Worm (Caenorhabditis elegans) whole organism, L1 larva: ENCODE data around the gene snt-1.
"Not testable (repeated sequence)": the region's sequence is repeated elsewhere in the genome, so short reads cannot be mapped to it uniquely, and the experiment has no call there.

ENCODE experiments used
- C04F5.9 ChIP-seq: sonication (generic microtip); optimal IDR thresholded peaks from 2 replicates; lab custom pipeline; 2016; ENCODE audit warnings: missing genetic modification characterization, missing compliant biosample characterization
- aly-2 ChIP-seq: fragments of 150-350 bp; optimal IDR thresholded peaks from 2 replicates; lab custom pipeline; 2014; ENCODE audit warnings: missing biosample characterization, missing genetic modification characterization
- ceh-8 ChIP-seq: fragments of 200-800 bp; sonication (Bioruptor generic); optimal IDR thresholded peaks from 2 replicates; lab custom pipeline; 2018; ENCODE audit warnings: mild to moderate bottlenecking, missing genetic modification characterization, moderate library complexity, missing compliant biosample characterization
- ces-1 ChIP-seq: fragments of 150-350 bp; optimal IDR thresholded peaks from 2 replicates; lab custom pipeline; 2014; ENCODE audit warnings: missing biosample characterization, missing genetic modification reagents, missing genetic modification characterization
- dsc-1 ChIP-seq: sonication (generic microtip); optimal IDR thresholded peaks from 2 replicates; lab custom pipeline; 2016; ENCODE audit warnings: mild to moderate bottlenecking, missing genetic modification characterization, missing compliant biosample characterization
- elt-3 ChIP-seq, 6 experiments: fragments of 150-350 bp in 1 of 6; sonication (generic microtip); optimal IDR thresholded peaks; 2 replicates each; lab custom pipeline; 2017 to 2018; ENCODE audit warnings: missing biosample characterization in 6 of 6, missing genetic modification characterization in 6 of 6, inconsistent platforms in 1 of 6
- ets-5 ChIP-seq: fragments of 200-800 bp; sonication (Bioruptor generic); IDR thresholded peaks from 2 replicates; pipeline ENCODE4 v1.3.6; 2022; ENCODE audit warnings: missing genetic modification characterization, missing compliant biosample characterization
- fkh-10 ChIP-seq: sonication (generic microtip); optimal IDR thresholded peaks from 2 replicates; lab custom pipeline; 2017; ENCODE audit warnings: missing biosample characterization, missing genetic modification reagents, missing genetic modification characterization
- fkh-4 ChIP-seq: sonication (generic microtip); optimal IDR thresholded peaks from 2 replicates; lab custom pipeline; 2016; ENCODE audit warnings: missing compliant biosample characterization, missing genetic modification characterization, borderline replicate concordance
- fkh-8 ChIP-seq: sonication (generic microtip); optimal IDR thresholded peaks from 2 replicates; lab custom pipeline; 2016; ENCODE audit warnings: mild to moderate bottlenecking, missing genetic modification characterization, missing compliant biosample characterization
- grh-1 ChIP-seq: fragments of 200-800 bp; sonication (Bioruptor generic); IDR thresholded peaks from 2 replicates; pipeline ENCODE4 v1.3.6; 2022; ENCODE audit warnings: missing genetic modification reagents, missing genetic modification characterization, missing compliant biosample characterization
- hlh-17 ChIP-seq: fragments of 200-800 bp; sonication (Bioruptor generic); optimal IDR thresholded peaks from 2 replicates; lab custom pipeline; 2018; ENCODE audit warnings: missing genetic modification characterization, mild to moderate bottlenecking, missing compliant biosample characterization, moderate library complexity, borderline replicate concordance
- lin-14 ChIP-seq: fragments of 200-800 bp; sonication (Bioruptor generic); optimal IDR thresholded peaks from 2 replicates; lab custom pipeline; 2018; ENCODE audit warnings: mild to moderate bottlenecking, missing genetic modification characterization, moderate library complexity, missing compliant biosample characterization
- lin-15B ChIP-seq: fragments of 150-350 bp; sonication (generic microtip); optimal IDR thresholded peaks from 3 replicates; lab custom pipeline; 2014; ENCODE audit warnings: missing biosample characterization, missing genetic modification characterization
- lin-35 ChIP-seq, 2 experiments: fragments of 150-350 bp; optimal IDR thresholded peaks; 2 replicates each; lab custom pipeline; 2014; ENCODE audit warnings: missing biosample characterization in 2 of 2, missing genetic modification characterization in 2 of 2, missing genetic modification reagents in 2 of 2
- mdl-1 ChIP-seq, 2 experiments: fragments of 150-350 bp; optimal IDR thresholded peaks; 2 replicates each; lab custom pipeline; 2014 to 2017; ENCODE audit warnings: missing biosample characterization in 2 of 2, missing genetic modification characterization in 2 of 2, inconsistent platforms in 1 of 2
- nhr-12 ChIP-seq: sonication (generic microtip); optimal IDR thresholded peaks from 2 replicates; lab custom pipeline; 2017; ENCODE audit warnings: missing biosample characterization, missing genetic modification characterization
- nhr-20 ChIP-seq: sonication (generic microtip); optimal IDR thresholded peaks from 2 replicates; lab custom pipeline; 2016; ENCODE audit warnings: mild to moderate bottlenecking, missing genetic modification characterization, missing compliant biosample characterization
- nhr-47 ChIP-seq: sonication (generic microtip); optimal IDR thresholded peaks from 2 replicates; lab custom pipeline; 2016; ENCODE audit warnings: mild to moderate bottlenecking, missing genetic modification characterization, moderate library complexity, missing compliant biosample characterization
- nhr-90 ChIP-seq: sonication (generic microtip); optimal IDR thresholded peaks from 2 replicates; lab custom pipeline; 2016; ENCODE audit warnings: mild to moderate bottlenecking, missing genetic modification characterization, missing compliant biosample characterization; ENCODE audit not compliant: poor library complexity
- pqm-1 ChIP-seq: sonication (generic microtip); optimal IDR thresholded peaks from 3 replicates; lab custom pipeline; 2017; ENCODE audit warnings: missing biosample characterization, missing genetic modification characterization
- sox-4 ChIP-seq: sonication (generic microtip); optimal IDR thresholded peaks from 2 replicates; lab custom pipeline; 2016; ENCODE audit warnings: missing genetic modification characterization, missing compliant biosample characterization
- sptf-1 ChIP-seq: fragments of 150-350 bp; optimal IDR thresholded peaks from 2 replicates; lab custom pipeline; 2014; ENCODE audit warnings: missing biosample characterization, missing genetic modification characterization
- swsn-7 ChIP-seq: sonication (generic microtip); optimal IDR thresholded peaks from 2 replicates; lab custom pipeline; 2016; ENCODE audit warnings: missing genetic modification characterization, missing compliant biosample characterization
- tbx-2 ChIP-seq: sonication (generic microtip); optimal IDR thresholded peaks from 2 replicates; lab custom pipeline; 2016; ENCODE audit warnings: missing genetic modification characterization, missing compliant biosample characterization
- tlp-1 ChIP-seq: fragments of 150-350 bp; optimal IDR thresholded peaks from 2 replicates; lab custom pipeline; 2014; ENCODE audit warnings: missing biosample characterization, missing genetic modification characterization
- unc-30 ChIP-seq: sonication (generic microtip); optimal IDR thresholded peaks from 2 replicates; lab custom pipeline; 2017; ENCODE audit warnings: missing biosample characterization, missing genetic modification characterization
- unc-62 ChIP-seq: fragments of 150-350 bp; optimal IDR thresholded peaks from 2 replicates; lab custom pipeline; 2014; ENCODE audit warnings: missing biosample characterization, missing genetic modification reagents, missing genetic modification characterization
- unc-86 ChIP-seq: sonication (generic microtip); optimal IDR thresholded peaks from 2 replicates; lab custom pipeline; 2016; ENCODE audit warnings: missing genetic modification characterization, missing compliant biosample characterization
- unc-98 ChIP-seq: fragments of 200-800 bp; sonication (Bioruptor generic); IDR thresholded peaks from 2 replicates; pipeline ENCODE4 v1.3.6; 2022; ENCODE audit warnings: missing genetic modification characterization, missing compliant biosample characterization

snt-1 gene

ce11 chrII:6810663-6811062 is at the start of gene snt-1:
Gene snt-1, plus strand, starts transcription at chrII:6810963.
- TF ChIP-seq dsc-1 (tag; lab: Kevin White, UChicago) (peak; percentile 79), ces-1 (GFP tag; lab: Kevin White, UChicago) (no peak), grh-1 (GFP tag; lab: Robert Waterston, UW) (0 out of 2 replicates have a peak, but pooled peaks have one; percentile 11)

ce11 chrII:6764734-6765133 is 46.0 kb upstream of the snt-1 start, which contains the start of gene nlp-50:
Gene nlp-50, plus strand, starts transcription at chrII:6765034.
- peak; percentile 2 for TF ChIP-seq lin-14 (GFP tag; lab: Kevin White, UChicago)
- TF ChIP-seq swsn-7 (tag; lab: Kevin White, UChicago), result no peak

ce11 chrII:6768014-6768413 is 42.7 kb upstream of the snt-1 start, which contains the start of gene F41G3.18:
Gene F41G3.18, plus strand, starts transcription at chrII:6768314.
- TF ChIP-seq ceh-8 (GFP tag; lab: Kevin White, UChicago) (no peak), unc-62 (GFP tag; lab: Kevin White, UChicago) (no peak), ces-1 (GFP tag; lab: Kevin White, UChicago) (no peak), unc-98 (GFP tag; lab: Robert Waterston, UW) (no peak), lin-14 (GFP tag; lab: Kevin White, UChicago) (no peak), aly-2 (tag; lab: Kevin White, UChicago) (no peak), unc-30 (tag; lab: Kevin White, UChicago) (no peak), lin-35 (GFP tag; optimal IDR thresholded peaks at IDR 0.05; lab: Kevin White, UChicago) (no peak)

- TF ChIP-seq ets-5 (GFP tag; lab: Robert Waterston, UW) (no peak), unc-30 (tag; lab: Kevin White, UChicago) (no peak), sox-4 (tag; lab: Kevin White, UChicago) (no peak), mdl-1 (tag; optimal IDR thresholded peaks at IDR 0.05; lab: Kevin White, UChicago) (no peak), tlp-1 (tag; lab: Kevin White, UChicago) (no peak), hlh-17 (GFP tag; lab: Kevin White, UChicago) (no peak), sptf-1 (tag; lab: Kevin White, UChicago) (no peak), nhr-12 (tag; lab: Kevin White, UChicago) (no peak), unc-86 (tag; lab: Kevin White, UChicago) (no peak), nhr-20 (tag; lab: Kevin White, UChicago) (no peak), lin-15B (tag; lab: Kevin White, UChicago) (no peak), fkh-4 (tag; lab: Kevin White, UChicago) (no peak), nhr-90 (no peak), tbx-2 (tag; lab: Kevin White, UChicago) (no peak)
Measured at ce11 chrII:6770030-6770429, 40.7 kb upstream of the snt-1 start.

ce11 chrII:6772482-6772881 is 38.3 kb upstream of the snt-1 start:
- TF ChIP-seq lin-14 (GFP tag; lab: Kevin White, UChicago) (peak; percentile 47), fkh-10 (GFP tag; lab: Kevin White, UChicago) (peak; percentile 32), nhr-47 (tag; lab: Kevin White, UChicago) (no peak), elt-3 (tag; optimal IDR thresholded peaks at IDR 0.05; lab: Kevin White, UChicago) (no peak), grh-1 (GFP tag; lab: Robert Waterston, UW) (no peak), unc-62 (GFP tag; lab: Kevin White, UChicago) (no peak), fkh-8 (tag; lab: Kevin White, UChicago) (no peak)

- not testable (repeated sequence) for TF ChIP-seq unc-30 (tag; lab: Kevin White, UChicago); pqm-1; C04F5.9
Measured at ce11 chrII:6775076-6775475, 35.7 kb upstream of the snt-1 start, which contains the start of gene agr-1. Gene agr-1, minus strand, starts transcription at chrII:6775176.
